Fruit fly (Drosophila melanogaster) whole organism, embryonic: ENCODE results near the gene tsh.
A peak's percentile ranks its signal among the peaks of the same experiment; 100 is the strongest.

ENCODE experiments used
- Ada2b ChIP-seq: fragments of 200-800 bp; sonication (Bioruptor generic); IDR thresholded peaks from 2 replicates; pipeline ENCODE4 v1.3.6; 2022; ENCODE audit warnings: missing biosample characterization, missing genetic modification characterization
- Antp ChIP-seq: fragments of 200-800 bp; sonication (Bioruptor generic); optimal IDR thresholded peaks from 3 replicates; lab custom pipeline; 2016; ENCODE audit warnings: missing biosample characterization, missing genetic modification characterization
- CG10267 ChIP-seq: fragments of 200-800 bp; sonication (Bioruptor generic); optimal IDR thresholded peaks from 2 replicates; lab custom pipeline; 2018; ENCODE audit warnings: missing biosample characterization, mild to moderate bottlenecking, missing genetic modification characterization, moderate library complexity
- CG10321 ChIP-seq: fragments of 200-800 bp; sonication (Bioruptor generic); IDR thresholded peaks from 2 replicates; pipeline ENCODE4 v1.3.6; 2022; ENCODE audit warnings: missing biosample characterization, missing genetic modification characterization
- CG10654 ChIP-seq: fragments of 200-800 bp; sonication (Bioruptor generic); optimal IDR thresholded peaks from 2 replicates; lab custom pipeline; 2016; ENCODE audit warnings: missing biosample characterization, missing genetic modification characterization
- CG10979 ChIP-seq: fragments of 200-800 bp; sonication (Bioruptor generic); optimal IDR thresholded peaks from 2 replicates; lab custom pipeline; 2018; ENCODE audit warnings: missing biosample characterization, mild to moderate bottlenecking, missing genetic modification characterization, moderate library complexity
- CG13894 ChIP-seq: fragments of 200-800 bp; sonication (Bioruptor generic); optimal IDR thresholded peaks from 3 replicates; lab custom pipeline; 2018; ENCODE audit warnings: missing biosample characterization, mild to moderate bottlenecking, missing genetic modification characterization, moderate library complexity
- CG14710 ChIP-seq: fragments of 200-800 bp; sonication (Bioruptor generic); optimal IDR thresholded peaks from 3 replicates; lab custom pipeline; 2019; ENCODE audit warnings: missing biosample characterization, mild to moderate bottlenecking, missing genetic modification characterization, moderate library complexity
- CG15269 ChIP-seq: fragments of 200-800 bp; sonication (Bioruptor generic); optimal IDR thresholded peaks from 2 replicates; lab custom pipeline; 2018; ENCODE audit warnings: missing biosample characterization, mild to moderate bottlenecking, missing genetic modification characterization, moderate library complexity
- CG15696 ChIP-seq: fragments of 200-800 bp; sonication (Bioruptor generic); optimal IDR thresholded peaks from 2 replicates; lab custom pipeline; 2019; ENCODE audit warnings: missing biosample characterization, mild to moderate bottlenecking, missing genetic modification characterization, moderate library complexity
- CG17359 ChIP-seq: fragments of 200-800 bp; sonication (Bioruptor generic); optimal IDR thresholded peaks from 3 replicates; lab custom pipeline; 2018; ENCODE audit warnings: missing biosample characterization, mild to moderate bottlenecking, missing genetic modification characterization, moderate library complexity
- CG2129 ChIP-seq: fragments of 200-800 bp; sonication (Bioruptor generic); IDR thresholded peaks from 2 replicates; pipeline ENCODE4 v1.3.6; 2022; ENCODE audit warnings: missing biosample characterization, missing genetic modification characterization; ENCODE audit not compliant: partially characterized antibody
- CG2678 ChIP-seq: fragments of 200-800 bp; sonication (Bioruptor generic); optimal IDR thresholded peaks from 3 replicates; lab custom pipeline; 2019; ENCODE audit warnings: missing biosample characterization, mild to moderate bottlenecking, missing genetic modification characterization, moderate library complexity
- CG2712 ChIP-seq: fragments of 200-800 bp; optimal IDR thresholded peaks from 3 replicates; lab custom pipeline; 2019; ENCODE audit warnings: missing biosample characterization, mild to moderate bottlenecking, missing genetic modification characterization, moderate library complexity
- CG32767 ChIP-seq: fragments of 200-800 bp; sonication (Bioruptor generic); IDR thresholded peaks from 2 replicates; pipeline ENCODE4 v1.3.6; 2022; ENCODE audit warnings: missing biosample characterization, missing genetic modification characterization
- CG33557 ChIP-seq: fragments of 200-800 bp; sonication (Bioruptor generic); optimal IDR thresholded peaks from 2 replicates; lab custom pipeline; 2019; ENCODE audit warnings: missing biosample characterization, mild to moderate bottlenecking, missing genetic modification characterization, moderate library complexity
- CG4360 ChIP-seq: fragments of 200-800 bp; sonication (Bioruptor generic); IDR thresholded peaks from 2 replicates; pipeline ENCODE4 v1.3.6; 2022; ENCODE audit warnings: missing biosample characterization, missing genetic modification characterization
- CG4424 ChIP-seq: fragments of 200-800 bp; sonication (Bioruptor generic); optimal IDR thresholded peaks from 3 replicates; lab custom pipeline; 2016; ENCODE audit warnings: missing biosample characterization, missing genetic modification characterization
- CG4707 ChIP-seq: fragments of 200-800 bp; sonication (Bioruptor generic); optimal IDR thresholded peaks from 2 replicates; lab custom pipeline; 2018; ENCODE audit warnings: missing biosample characterization, mild to moderate bottlenecking, missing genetic modification characterization, moderate library complexity
- CG8290 ChIP-seq, 3 experiments: fragments of 200-800 bp; sonication (Bioruptor generic); optimal IDR thresholded peaks; 2 replicates each; lab custom pipeline; 2016 to 2019; ENCODE audit warnings: missing biosample characterization in 3 of 3, missing genetic modification characterization in 3 of 3, mild to moderate bottlenecking in 2 of 3, moderate library complexity in 1 of 3
- CG8388 ChIP-seq: fragments of 200-800 bp; sonication (Bioruptor generic); optimal IDR thresholded peaks from 2 replicates; lab custom pipeline; 2019; ENCODE audit warnings: missing biosample characterization, mild to moderate bottlenecking, missing genetic modification characterization, moderate library complexity
- CG8924 ChIP-seq: fragments of 200-800 bp; optimal IDR thresholded peaks from 3 replicates; lab custom pipeline; 2019; ENCODE audit warnings: missing biosample characterization, mild to moderate bottlenecking, missing genetic modification characterization, moderate library complexity
- Fer2 ChIP-seq: fragments of 200-800 bp; sonication (Bioruptor generic); optimal IDR thresholded peaks from 2 replicates; lab custom pipeline; 2018; ENCODE audit warnings: missing biosample characterization, mild to moderate bottlenecking, missing genetic modification characterization, moderate library complexity
- H2.0 ChIP-seq: fragments of 200-800 bp; sonication (Bioruptor generic); IDR thresholded peaks from 2 replicates; pipeline ENCODE4 v1.3.6; 2022; ENCODE audit warnings: missing biosample characterization, missing genetic modification characterization
- HLH3B ChIP-seq: fragments of 200-800 bp; sonication (Bioruptor generic); IDR thresholded peaks from 2 replicates; pipeline ENCODE4 v1.3.6; 2022; ENCODE audit warnings: missing biosample characterization, missing genetic modification characterization
- HmgD ChIP-seq: fragments of 200-800 bp; sonication (Bioruptor generic); optimal IDR thresholded peaks from 3 replicates; lab custom pipeline; 2016; ENCODE audit warnings: missing biosample characterization, missing genetic modification characterization
- Hr39 ChIP-seq: fragments of >200 bp; optimal IDR thresholded peaks from 2 replicates; lab custom pipeline; 2017
- Nf-YC ChIP-seq: fragments of 200-800 bp; optimal IDR thresholded peaks from 3 replicates; lab custom pipeline; 2019; ENCODE audit warnings: missing biosample characterization, mild to moderate bottlenecking, missing genetic modification characterization, moderate library complexity
- Sox102F ChIP-seq: fragments of 200-800 bp; sonication (Bioruptor generic); optimal IDR thresholded peaks from 2 replicates; lab custom pipeline; 2018; ENCODE audit warnings: missing biosample characterization, mild to moderate bottlenecking, missing genetic modification characterization, moderate library complexity
- Ssrp ChIP-seq: fragments of 200-800 bp; sonication (Bioruptor generic); optimal IDR thresholded peaks from 2 replicates; lab custom pipeline; 2018; ENCODE audit warnings: missing biosample characterization, mild to moderate bottlenecking, missing genetic modification characterization, moderate library complexity
- Tbp ChIP-seq: fragments of >200 bp; optimal IDR thresholded peaks from 2 replicates; lab custom pipeline; 2018; ENCODE audit warnings: missing biosample characterization, missing genetic modification characterization
- Xbp1 ChIP-seq: fragments of 200-800 bp; sonication (Bioruptor generic); optimal IDR thresholded peaks from 3 replicates; lab custom pipeline; 2016; ENCODE audit warnings: missing biosample characterization, mild to moderate bottlenecking, missing genetic modification characterization
- ase ChIP-seq: fragments of 200-800 bp; sonication (Bioruptor generic); IDR thresholded peaks from 3 replicates; pipeline ENCODE4 v1.3.6; 2022; ENCODE audit warnings: missing biosample characterization, missing genetic modification characterization
- az2 ChIP-seq: fragments of 200-800 bp; sonication (Bioruptor generic); optimal IDR thresholded peaks from 3 replicates; lab custom pipeline; 2016; ENCODE audit warnings: missing biosample characterization, missing genetic modification characterization
- bsh ChIP-seq, 2 experiments: fragments of 200-800 bp; sonication (Bioruptor generic); optimal IDR thresholded peaks; 2 replicates each; lab custom pipeline; 2017 to 2018; ENCODE audit warnings: mild to moderate bottlenecking in 2 of 2, missing biosample characterization in 2 of 2, missing genetic modification characterization in 2 of 2, moderate library complexity in 1 of 2
- cg ChIP-seq: fragments of 200-800 bp; sonication (Bioruptor generic); optimal IDR thresholded peaks from 3 replicates; lab custom pipeline; 2019; ENCODE audit warnings: missing biosample characterization, mild to moderate bottlenecking, missing genetic modification characterization, moderate library complexity
- ci ChIP-seq: fragments of 200-800 bp; sonication (Bioruptor generic); IDR thresholded peaks from 3 replicates; pipeline ENCODE4 v1.3.6; 2022; ENCODE audit warnings: missing biosample characterization, missing genetic modification characterization
- dysf ChIP-seq: fragments of 200-800 bp; sonication (Bioruptor generic); IDR thresholded peaks from 3 replicates; pipeline ENCODE4 v1.3.6; 2022; ENCODE audit warnings: missing biosample characterization, missing genetic modification characterization
- fd3F ChIP-seq: fragments of 200-800 bp; sonication (Bioruptor generic); optimal IDR thresholded peaks from 2 replicates; lab custom pipeline; 2018; ENCODE audit warnings: missing biosample characterization, mild to moderate bottlenecking, missing genetic modification characterization, moderate library complexity
- gem ChIP-seq: fragments of 200-800 bp; sonication (Bioruptor generic); optimal IDR thresholded peaks from 2 replicates; lab custom pipeline; 2019; ENCODE audit warnings: missing biosample characterization, mild to moderate bottlenecking, missing genetic modification characterization, moderate library complexity
- jumu ChIP-seq: fragments of 200-800 bp; sonication (Bioruptor generic); optimal IDR thresholded peaks from 3 replicates; lab custom pipeline; 2016; ENCODE audit warnings: missing biosample characterization, missing genetic modification characterization
- prd ChIP-seq, 3 experiments: fragments of >200 bp in 2 of 3; fragments of 200-800 bp in 1 of 3; sonication (Bioruptor generic) in 1 of 3; optimal IDR thresholded peaks in 2 of 3; IDR thresholded peaks in 1 of 3; 2 replicates in 2 of 3; 3 replicates in 1 of 3; pipeline versions ENCODE4 v1.3.6 to Lab custom; 2017 to 2022; ENCODE audit warnings: missing biosample characterization in 1 of 3, missing genetic modification characterization in 1 of 3
- tll ChIP-seq, 2 experiments: fragments of 200-800 bp in 1 of 2; fragments of >200 bp in 1 of 2; sonication (Bioruptor generic) in 1 of 2; optimal IDR thresholded peaks; 2 replicates each; lab custom pipeline; 2017 to 2019; ENCODE audit warnings: missing biosample characterization in 2 of 2, missing genetic modification characterization in 2 of 2, mild to moderate bottlenecking in 1 of 2, moderate library complexity in 1 of 2
- twi ChIP-seq: fragments of 200-800 bp; optimal IDR thresholded peaks from 2 replicates; lab custom pipeline; 2019; ENCODE audit warnings: missing biosample characterization, mild to moderate bottlenecking, missing genetic modification characterization, moderate library complexity
- tx ChIP-seq: fragments of 200-800 bp; sonication (Bioruptor generic); optimal IDR thresholded peaks from 2 replicates; lab custom pipeline; 2016; ENCODE audit warnings: missing biosample characterization, missing genetic modification characterization
- unpg ChIP-seq: fragments of 200-800 bp; sonication (Bioruptor generic); optimal IDR thresholded peaks from 3 replicates; lab custom pipeline; 2018; ENCODE audit warnings: missing biosample characterization, mild to moderate bottlenecking, missing genetic modification characterization, moderate library complexity
- vnd ChIP-seq: fragments of 200-800 bp; sonication (Bioruptor generic); IDR thresholded peaks from 3 replicates; pipeline ENCODE4 v1.3.6; 2022; ENCODE audit warnings: missing biosample characterization, missing genetic modification characterization; ENCODE audit not compliant: partially characterized antibody

Gene tsh

DNA sequence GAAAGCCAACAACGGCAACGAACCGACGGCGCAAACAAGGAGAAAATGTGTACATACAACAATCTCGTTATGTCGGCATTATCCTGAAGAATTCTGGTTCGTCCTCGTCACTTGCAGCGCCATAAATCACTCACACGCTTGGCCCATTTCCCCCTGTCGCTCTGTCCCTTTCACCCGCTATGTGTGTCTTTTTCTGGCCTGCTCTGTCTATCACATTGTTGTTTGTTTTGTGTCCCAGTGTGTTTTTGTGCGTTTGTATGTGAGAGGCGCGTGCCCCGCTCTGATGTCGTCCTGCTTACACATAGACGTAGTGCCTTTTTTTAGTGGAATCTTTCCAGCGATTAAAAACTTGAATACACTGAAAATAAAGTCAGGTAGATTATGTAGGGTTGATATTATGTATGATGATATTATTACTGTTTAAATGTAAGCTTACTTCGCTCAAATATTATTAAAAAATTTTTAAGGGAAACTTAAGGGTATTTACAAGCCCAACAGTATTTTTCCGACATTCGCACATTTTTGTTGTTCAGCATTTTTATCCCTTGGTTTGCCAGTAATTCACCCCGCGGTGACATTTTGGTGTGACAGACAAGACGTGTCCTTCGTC, 38.8 kb upstream of the tsh start (continued):
- TF ChIP-seq bsh (GFP tag; optimal IDR thresholded peaks at IDR 0.05; lab: Kevin White, UChicago) (peak in 1 of 2 experiments; percentile 42), H2.0 (GFP tag; lab: Robert Waterston, UW) (0 out of 2 replicates have a peak, but pooled peaks have one; percentile 7), CG10979 (tag; lab: Kevin White, UChicago) (peak; percentile 41), CG15269 (tag; lab: Kevin White, UChicago) (no peak), CG8290 (GFP tag; optimal IDR thresholded peaks at IDR 0.05; lab: Kevin White, UChicago) (peak; percentile 84), CG8290 (tag; optimal IDR thresholded peaks at IDR 0.05; lab: Kevin White, UChicago) (peak; percentile 2 to 6), CG33557 (peak; percentile 5), CG10321 (GFP tag; lab: Robert Waterston, UW) (peak; percentile 66), HLH3B (GFP tag; lab: Robert Waterston, UW) (no peak), CG4360 (GFP tag; lab: Robert Waterston, UW) (0 out of 2 replicates have a peak, but pooled peaks have one; percentile 28), CG8388 (no peak), CG4424 (GFP tag; lab: Kevin White, UChicago) (peak; percentile 10), az2 (GFP tag; lab: Kevin White, UChicago) (peak; percentile 2), Xbp1 (GFP tag; lab: Kevin White, UChicago) (peak; percentile 9), CG10654 (no peak), unpg (GFP tag; lab: Kevin White, UChicago) (peak; percentile 32), vnd (GFP tag; lab: Robert Waterston, UW) (no peak), prd (optimal IDR thresholded peaks at IDR 0.05; lab: Kevin White, UChicago) (no peak), prd (GFP tag; IDR thresholded peaks at IDR 0.05; lab: Robert Waterston, UW) (0 out of 3 replicates have a peak, but pooled peaks have one; percentile 20), Nf-YC (tag; lab: Kevin White, UChicago) (peak; percentile 72), Tbp (GFP tag; lab: Kevin White, UChicago) (no peak), cg (GFP tag; lab: Kevin White, UChicago) (peak; percentile 66), ci (GFP tag; lab: Robert Waterston, UW) (0 out of 3 replicates have a peak, but pooled peaks have one; percentile 39), HmgD (GFP tag; lab: Kevin White, UChicago) (no peak), fd3F (GFP tag; lab: Kevin White, UChicago) (no peak), dysf (GFP tag; lab: Robert Waterston, UW) (0 out of 3 replicates have a peak, but pooled peaks have one; percentile 27), Sox102F (GFP tag; lab: Kevin White, UChicago) (peak; percentile 7), jumu (GFP tag; lab: Kevin White, UChicago) (no peak), CG4707 (no peak), ase (GFP tag; lab: Robert Waterston, UW) (no peak), CG2129 (GFP tag; lab: Robert Waterston, UW) (no peak), Ssrp (tag; lab: Kevin White, UChicago) (peak; percentile 15), CG2712 (tag; lab: Kevin White, UChicago) (peak; percentile 20), Ada2b (peak; percentile 39; the same call in 1 of the 2 replicates), CG8924 (tag; lab: Kevin White, UChicago) (peak; percentile 28), CG2678 (tag; lab: Kevin White, UChicago) (peak; percentile 54), tll (GFP tag; optimal IDR thresholded peaks at IDR 0.05; lab: Kevin White, UChicago) (peak in 1 of 2 experiments; percentile 46), Hr39 (lab: Kevin White, UChicago) (no peak), CG10267 (tag; lab: Kevin White, UChicago) (peak; percentile 3), Antp (GFP tag; lab: Kevin White, UChicago) (peak; percentile 17), gem (tag; lab: Kevin White, UChicago) (peak; percentile 60), CG15696 (no peak), CG17359 (tag; lab: Kevin White, UChicago) (peak; percentile 16), CG32767 (GFP tag; lab: Robert Waterston, UW) (0 out of 2 replicates have a peak, but pooled peaks have one; percentile 21), CG14710 (tag; lab: Kevin White, UChicago) (peak; percentile 0), twi (peak; percentile 2), CG13894 (tag; lab: Kevin White, UChicago) (peak; percentile 69), Fer2 (no peak), tx (GFP tag; lab: Kevin White, UChicago) (no peak)
